Fruit fly (Drosophila melanogaster) whole organism, embryonic: ENCODE results near the gene lectin-37Da.

Experiments used
- Abd-B ChIP-seq: fragments of 200-800 bp; sonication (Bioruptor generic); optimal IDR thresholded peaks from 2 replicates; lab custom pipeline; 2018; ENCODE audit warnings: missing biosample characterization, mild to moderate bottlenecking, missing genetic modification characterization, moderate library complexity
- CG10274 ChIP-seq: fragments of 200-800 bp; sonication (Bioruptor generic); optimal IDR thresholded peaks from 3 replicates; lab custom pipeline; 2017; ENCODE audit warnings: missing biosample characterization, mild to moderate bottlenecking, missing genetic modification characterization
- CG10654 ChIP-seq: fragments of 200-800 bp; sonication (Bioruptor generic); optimal IDR thresholded peaks from 2 replicates; lab custom pipeline; 2016; ENCODE audit warnings: missing biosample characterization, missing genetic modification characterization
- CG11560 ChIP-seq: fragments of 200-800 bp; sonication (Bioruptor generic); IDR thresholded peaks from 3 replicates; pipeline ENCODE4 v1.3.6; 2022; ENCODE audit warnings: missing biosample characterization, missing genetic modification characterization
- CG13424 ChIP-seq: fragments of 200-800 bp; sonication (Bioruptor generic); optimal IDR thresholded peaks from 2 replicates; lab custom pipeline; 2019; ENCODE audit warnings: missing biosample characterization, mild to moderate bottlenecking, missing genetic modification characterization, moderate library complexity
- CG14860 ChIP-seq: fragments of 200-800 bp; sonication (Bioruptor generic); IDR thresholded peaks from 3 replicates; pipeline ENCODE4 v1.3.6; 2022; ENCODE audit warnings: missing biosample characterization, missing genetic modification characterization; ENCODE audit not compliant: partially characterized antibody
- CG15601 ChIP-seq: fragments of 200-800 bp; sonication (Bioruptor generic); optimal IDR thresholded peaks from 3 replicates; lab custom pipeline; 2019; ENCODE audit warnings: missing biosample characterization, mild to moderate bottlenecking, missing genetic modification characterization, moderate library complexity
- CG1647 ChIP-seq: fragments of 200-800 bp; sonication (Bioruptor generic); optimal IDR thresholded peaks from 3 replicates; lab custom pipeline; 2016; ENCODE audit warnings: missing biosample characterization, missing genetic modification characterization
- CG17568 ChIP-seq: fragments of 200-800 bp; sonication (Bioruptor generic); optimal IDR thresholded peaks from 2 replicates; lab custom pipeline; 2018; ENCODE audit warnings: missing biosample characterization, mild to moderate bottlenecking, missing genetic modification characterization, moderate library complexity
- CG32767 ChIP-seq: fragments of 200-800 bp; sonication (Bioruptor generic); IDR thresholded peaks from 2 replicates; pipeline ENCODE4 v1.3.6; 2022; ENCODE audit warnings: missing biosample characterization, missing genetic modification characterization
- CG32772 ChIP-seq: fragments of 200-800 bp; sonication (Bioruptor generic); IDR thresholded peaks from 2 replicates; pipeline ENCODE4 v1.3.6; 2022; ENCODE audit warnings: missing biosample characterization, missing genetic modification characterization
- CG4282 ChIP-seq: fragments of 200-800 bp; sonication (Bioruptor generic); optimal IDR thresholded peaks from 2 replicates; lab custom pipeline; 2016; ENCODE audit warnings: missing biosample characterization, missing genetic modification characterization
- CG9797 ChIP-seq: fragments of 200-800 bp; sonication (Bioruptor generic); optimal IDR thresholded peaks from 3 replicates; lab custom pipeline; 2018; ENCODE audit warnings: missing biosample characterization, mild to moderate bottlenecking, missing genetic modification characterization
- Deaf1 ChIP-seq: fragments of 200-800 bp; optimal IDR thresholded peaks from 3 replicates; lab custom pipeline; 2019; ENCODE audit warnings: missing biosample characterization, mild to moderate bottlenecking, missing genetic modification characterization, moderate library complexity
- ERR ChIP-seq: fragments of 200-800 bp; sonication (Bioruptor generic); optimal IDR thresholded peaks from 2 replicates; lab custom pipeline; 2016; ENCODE audit warnings: missing biosample characterization, missing genetic modification characterization
- Hmr ChIP-seq: fragments of 200-800 bp; sonication (Bioruptor generic); optimal IDR thresholded peaks from 3 replicates; lab custom pipeline; 2017; ENCODE audit warnings: mild to moderate bottlenecking, missing biosample characterization, missing genetic modification reagents, missing genetic modification characterization
- Mad ChIP-seq: fragments of 200-800 bp; sonication (Bioruptor generic); optimal IDR thresholded peaks from 2 replicates; lab custom pipeline; 2016; ENCODE audit warnings: missing biosample characterization, missing genetic modification characterization
- Neu2 ChIP-seq: fragments of 200-800 bp; sonication (Bioruptor generic); optimal IDR thresholded peaks from 3 replicates; lab custom pipeline; 2016; ENCODE audit warnings: missing biosample characterization, missing genetic modification characterization, borderline replicate concordance
- Nf-YC ChIP-seq: fragments of 200-800 bp; optimal IDR thresholded peaks from 3 replicates; lab custom pipeline; 2019; ENCODE audit warnings: missing biosample characterization, mild to moderate bottlenecking, missing genetic modification characterization, moderate library complexity
- Rx ChIP-seq: fragments of 200-800 bp; sonication (Bioruptor generic); IDR thresholded peaks from 2 replicates; pipeline ENCODE4 v1.3.6; 2022; ENCODE audit warnings: missing biosample characterization, missing genetic modification characterization
- Side ChIP-seq: fragments of 200-800 bp; sonication (Bioruptor generic); optimal IDR thresholded peaks from 2 replicates; lab custom pipeline; 2016; ENCODE audit warnings: missing biosample characterization, missing genetic modification characterization
- Spps ChIP-seq: fragments of 200-800 bp; sonication (Bioruptor generic); optimal IDR thresholded peaks from 2 replicates; lab custom pipeline; 2018; ENCODE audit warnings: missing biosample characterization, mild to moderate bottlenecking, missing genetic modification characterization
- Stat92E ChIP-seq, 3 experiments: fragments of >200 bp in 2 of 3; fragments of 200-800 bp in 1 of 3; sonication (Bioruptor generic) in 1 of 3; optimal IDR thresholded peaks; 2 replicates each; lab custom pipeline; 2017 to 2019; ENCODE audit warnings: missing biosample characterization in 3 of 3, missing genetic modification characterization in 3 of 3, mild to moderate bottlenecking in 1 of 3, moderate library complexity in 1 of 3
- Trl ChIP-seq, 3 experiments: fragments of >200 bp in 2 of 3; fragments of 200-800 bp in 1 of 3; sonication (Bioruptor generic) in 1 of 3; optimal IDR thresholded peaks; 2 replicates in 1 of 3; 3 replicates in 2 of 3; lab custom pipeline; 2016 to 2017; ENCODE audit warnings: missing biosample characterization in 1 of 3, missing genetic modification characterization in 1 of 3
- Usf ChIP-seq: fragments of 200-800 bp; sonication (Bioruptor generic); optimal IDR thresholded peaks from 2 replicates; lab custom pipeline; 2017; ENCODE audit warnings: missing genotype, missing biosample characterization, missing genetic modification characterization
- ash1 ChIP-seq: fragments of 200-800 bp; sonication (Bioruptor generic); optimal IDR thresholded peaks from 2 replicates; lab custom pipeline; 2018; ENCODE audit warnings: missing biosample characterization, mild to moderate bottlenecking, missing genetic modification characterization
- chn ChIP-seq: fragments of 200-800 bp; sonication (Bioruptor generic); optimal IDR thresholded peaks from 2 replicates; lab custom pipeline; 2016; ENCODE audit warnings: missing biosample characterization, missing genetic modification characterization
- disco-r ChIP-seq: fragments of 200-800 bp; sonication (Bioruptor generic); optimal IDR thresholded peaks from 2 replicates; lab custom pipeline; 2016; ENCODE audit warnings: missing biosample characterization, missing genetic modification characterization
- exex ChIP-seq: fragments of 200-800 bp; sonication (Bioruptor generic); optimal IDR thresholded peaks from 4 replicates; lab custom pipeline; 2018; ENCODE audit warnings: missing biosample characterization, mild to moderate bottlenecking, missing genetic modification characterization, moderate library complexity
- fd64A ChIP-seq: fragments of 200-800 bp; sonication (Bioruptor generic); optimal IDR thresholded peaks from 3 replicates; lab custom pipeline; 2018; ENCODE audit warnings: missing biosample characterization, mild to moderate bottlenecking, missing genetic modification characterization
- gem ChIP-seq: fragments of 200-800 bp; sonication (Bioruptor generic); optimal IDR thresholded peaks from 2 replicates; lab custom pipeline; 2019; ENCODE audit warnings: missing biosample characterization, mild to moderate bottlenecking, missing genetic modification characterization, moderate library complexity
- inv ChIP-seq: fragments of 200-800 bp; sonication (Bioruptor generic); IDR thresholded peaks from 2 replicates; pipeline ENCODE4 v1.3.6; 2022; ENCODE audit warnings: missing biosample characterization, missing genetic modification characterization; ENCODE audit not compliant: partially characterized antibody
- kay ChIP-seq: fragments of 200-800 bp; sonication (Bioruptor generic); optimal IDR thresholded peaks from 2 replicates; lab custom pipeline; 2016; ENCODE audit warnings: missing biosample characterization, missing genetic modification characterization
- kni ChIP-seq: fragments of 200-800 bp; sonication (Bioruptor generic); optimal IDR thresholded peaks from 3 replicates; lab custom pipeline; 2017; ENCODE audit warnings: mild to moderate bottlenecking, missing biosample characterization, missing genetic modification reagents, missing genetic modification characterization
- lmd ChIP-seq: fragments of 200-800 bp; sonication (Bioruptor generic); IDR thresholded peaks from 2 replicates; pipeline ENCODE4 v1.3.6; 2022; ENCODE audit warnings: missing biosample characterization, missing genetic modification characterization
- nerfin-1 ChIP-seq: fragments of 200-800 bp; sonication (Bioruptor generic); optimal IDR thresholded peaks from 3 replicates; lab custom pipeline; 2019; ENCODE audit warnings: missing biosample characterization, mild to moderate bottlenecking, missing genetic modification characterization, moderate library complexity
- otp ChIP-seq: fragments of 200-800 bp; sonication (Bioruptor generic); IDR thresholded peaks from 3 replicates; pipeline ENCODE4, ENCODE4 v1.3.6; 2022; ENCODE audit warnings: missing biosample characterization, missing genetic modification characterization
- p53 ChIP-seq: fragments of 200-800 bp; sonication (Bioruptor generic); optimal IDR thresholded peaks from 2 replicates; lab custom pipeline; 2016; ENCODE audit warnings: missing biosample characterization, missing genetic modification characterization
- pan ChIP-seq, 4 experiments: fragments of >200 bp in 3 of 4; fragments of 200-800 bp in 1 of 4; sonication (Bioruptor generic) in 1 of 4; optimal IDR thresholded peaks in 3 of 4; IDR thresholded peaks in 1 of 4; 2 replicates each; pipeline versions ENCODE4 v1.3.6 to Lab custom; 2017 to 2022; ENCODE audit warnings: missing biosample characterization in 2 of 4, missing genetic modification characterization in 2 of 4, mixed read lengths in 1 of 4
- peb ChIP-seq: fragments of 200-800 bp; sonication (Bioruptor generic); IDR thresholded peaks from 2 replicates; pipeline ENCODE4 v1.3.6; 2022; ENCODE audit warnings: missing biosample characterization, missing genetic modification characterization
- prd ChIP-seq, 3 experiments: fragments of >200 bp in 2 of 3; fragments of 200-800 bp in 1 of 3; sonication (Bioruptor generic) in 1 of 3; optimal IDR thresholded peaks in 2 of 3; IDR thresholded peaks in 1 of 3; 2 replicates in 2 of 3; 3 replicates in 1 of 3; pipeline versions ENCODE4 v1.3.6 to Lab custom; 2017 to 2022; ENCODE audit warnings: missing biosample characterization in 1 of 3, missing genetic modification characterization in 1 of 3
- psq ChIP-seq: fragments of 200-800 bp; sonication (Bioruptor generic); optimal IDR thresholded peaks from 2 replicates; lab custom pipeline; 2017; ENCODE audit warnings: missing biosample characterization, missing genetic modification characterization
- sima ChIP-seq: fragments of 200-800 bp; sonication (Bioruptor generic); optimal IDR thresholded peaks from 2 replicates; lab custom pipeline; 2016; ENCODE audit warnings: missing biosample characterization, missing genetic modification characterization
- stwl ChIP-seq: fragments of 200-800 bp; sonication (Bioruptor generic); optimal IDR thresholded peaks from 3 replicates; lab custom pipeline; 2018; ENCODE audit warnings: missing biosample characterization, mild to moderate bottlenecking, missing genetic modification characterization, moderate library complexity
- wek ChIP-seq: fragments of 200-800 bp; sonication (Bioruptor generic); optimal IDR thresholded peaks from 3 replicates; lab custom pipeline; 2018; ENCODE audit warnings: missing biosample characterization, mild to moderate bottlenecking, missing genetic modification characterization, moderate library complexity
- zf30C ChIP-seq: fragments of 200-800 bp; sonication (Bioruptor generic); optimal IDR thresholded peaks from 3 replicates; lab custom pipeline; 2018; ENCODE audit warnings: missing biosample characterization, mild to moderate bottlenecking, missing genetic modification characterization

lectin-37Da gene

dm6 chr2L:19416602-19417497 lies 1.3 kb upstream of the lectin-37Da start, which contains the start of gene Lectin-galC1 (continued):
- TF ChIP-seq fd64A (GFP tag; lab: Kevin White, UChicago) (peak; percentile 87), exex (tag; lab: Kevin White, UChicago) (peak; percentile 24), sima (GFP tag; lab: Kevin White, UChicago) (peak; percentile 49), CG32772 (GFP tag; lab: Robert Waterston, UW) (peak; percentile 83), CG9797 (GFP tag; lab: Kevin White, UChicago) (no peak), lmd (GFP tag; lab: Robert Waterston, UW) (no peak; the same call in 1 of the 2 replicates), disco-r (GFP tag; lab: Kevin White, UChicago) (peak; percentile 82), CG32767 (GFP tag; lab: Robert Waterston, UW) (peak; percentile 86), pan (optimal IDR thresholded peaks at IDR 0.05; lab: Kevin White, UChicago) (no peak), pan (GFP tag; optimal IDR thresholded peaks at IDR 0.05 in 1 of 2, IDR thresholded peaks at IDR 0.05 in 1 of 2) (peak in 1 of 2 experiments; percentile 88), CG13424 (tag; lab: Kevin White, UChicago) (peak; percentile 89), zf30C (peak; percentile 84), kay (peak; percentile 82), otp (GFP tag; lab: Robert Waterston, UW) (peak; percentile 86), Usf (GFP tag; lab: Kevin White, UChicago) (peak; percentile 63), Nf-YC (tag; lab: Kevin White, UChicago) (peak; percentile 64), psq (GFP tag; lab: Kevin White, UChicago) (peak; percentile 40), Stat92E (GFP tag; optimal IDR thresholded peaks at IDR 0.05; lab: Kevin White, UChicago) (peak in 1 of 3 experiments; percentile 25), CG4282 (peak; percentile 77), nerfin-1 (tag; lab: Kevin White, UChicago) (peak; percentile 78), Neu2 (peak; percentile 70), Side (GFP tag; lab: Kevin White, UChicago) (peak; percentile 87), Spps (tag; lab: Kevin White, UChicago) (peak; percentile 57), ERR (peak; percentile 61), kni (GFP tag; lab: Kevin White, UChicago) (peak; percentile 29), CG1647 (GFP tag; lab: Kevin White, UChicago) (peak; percentile 87), stwl (tag; lab: Kevin White, UChicago) (peak; percentile 35), prd (optimal IDR thresholded peaks at IDR 0.05; lab: Kevin White, UChicago) (no peak), prd (GFP tag; IDR thresholded peaks at IDR 0.05; lab: Robert Waterston, UW) (peak; percentile 90), inv (GFP tag; lab: Robert Waterston, UW) (no peak), Abd-B (GFP tag; lab: Kevin White, UChicago) (peak; percentile 80), Hmr (GFP tag; lab: Kevin White, UChicago) (peak; percentile 80), chn (GFP tag; lab: Kevin White, UChicago) (peak; percentile 87), CG10654 (GFP tag; lab: Kevin White, UChicago) (peak; percentile 84), CG17568 (peak; percentile 85), CG11560 (tag; lab: Robert Waterston, UW) (peak; percentile 65; the same call in 2 of the 3 replicates), CG10274 (GFP tag; lab: Kevin White, UChicago) (peak; percentile 70), Deaf1 (tag; lab: Kevin White, UChicago) (peak; percentile 10), CG14860 (GFP tag; lab: Robert Waterston, UW) (no peak), CG15601 (tag; lab: Kevin White, UChicago) (peak; percentile 84), Mad (peak; percentile 83), ash1 (GFP tag; lab: Kevin White, UChicago) (no peak), peb (GFP tag; lab: Robert Waterston, UW) (peak; percentile 68), wek (GFP tag; lab: Kevin White, UChicago) (peak; percentile 57), Rx (peak; percentile 75), gem (tag; lab: Kevin White, UChicago) (peak; percentile 94), Trl (optimal IDR thresholded peaks at IDR 0.05; lab: Kevin White, UChicago) (no peak), Trl (GFP tag; optimal IDR thresholded peaks at IDR 0.05; lab: Kevin White, UChicago) (peak; percentile 90), p53 (GFP tag; lab: Kevin White, UChicago) (peak; percentile 87)
